Worm (Caenorhabditis elegans): Measurements from ENCODE around the gene C28H8.3.
A peak's percentile ranks its signal among the peaks of the same experiment; 100 is the strongest.

The C28H8.3 gene

DNA sequence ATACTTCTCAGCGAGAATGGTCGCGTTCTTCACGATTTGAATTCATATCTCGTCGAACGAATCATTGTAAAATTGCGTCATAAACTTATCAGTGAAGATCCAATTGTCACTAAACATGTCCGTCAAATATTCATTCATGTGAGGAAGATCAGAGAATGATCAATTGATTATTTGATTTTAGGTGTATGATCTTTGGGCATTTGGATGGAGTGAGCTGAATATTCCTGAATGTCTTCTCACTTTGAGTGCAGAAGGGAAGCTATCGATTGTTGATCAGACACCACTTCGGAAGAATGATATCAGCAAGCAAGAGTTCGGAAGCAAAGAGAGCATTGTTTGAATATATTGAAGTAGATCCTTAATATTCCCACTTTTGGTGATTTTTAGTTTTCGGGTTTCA is 34.2 kb upstream of the C28H8.3 start (continued):
- TF ChIP-seq mef-2 (tag; optimal IDR thresholded peaks at IDR 0.05) (no peak), lin-39 (tag; optimal IDR thresholded peaks at IDR 0.05) (no peak), snpc-4 (tag; optimal IDR thresholded peaks at IDR 0.05) (no peak), unc-30 (tag; optimal IDR thresholded peaks at IDR 0.05) (no peak), nhr-237 (tag; optimal IDR thresholded peaks at IDR 0.05) (no peak), nhr-84 (tag; optimal IDR thresholded peaks at IDR 0.05) (no peak), aly-2 (tag; optimal IDR thresholded peaks at IDR 0.05) (peak; percentile 65), ztf-11 (tag; optimal IDR thresholded peaks at IDR 0.05) (no peak), unc-62 (GFP tag; optimal IDR thresholded peaks at IDR 0.05) (no peak), alr-1 (tag; optimal IDR thresholded peaks at IDR 0.05; ENCODE audit: borderline replicate concordance) (no peak), xbp-1 (tag; optimal IDR thresholded peaks at IDR 0.05) (peak; percentile 16), nhr-71 (tag; optimal IDR thresholded peaks at IDR 0.05) (peak; percentile 83), blmp-1 (tag; optimal IDR thresholded peaks at IDR 0.05) (peak; percentile 39), swsn-7 (tag; optimal IDR thresholded peaks at IDR 0.05) (peak; percentile 11), nhr-85 (tag) (peak; percentile 86), mep-1 (tag; optimal IDR thresholded peaks at IDR 0.05) (no peak), fkh-8 (tag; optimal IDR thresholded peaks at IDR 0.05) (no peak), nhr-90 (tag; optimal IDR thresholded peaks at IDR 0.05; ENCODE audit: poor library complexity) (peak; percentile 85), nhr-12 (tag; optimal IDR thresholded peaks at IDR 0.05) (no peak), lir-3 (tag; optimal IDR thresholded peaks at IDR 0.05; ENCODE audit: poor library complexity) (no peak), elt-3 (tag; optimal IDR thresholded peaks at IDR 0.05) (peak in 4 of 6 experiments; percentile 7 to 51 (median 35)), ceh-90 (tag; optimal IDR thresholded peaks at IDR 0.05) (no peak), C16A3.4 (tag; optimal IDR thresholded peaks at IDR 0.05) (peak; percentile 18), lin-14 (GFP tag; optimal IDR thresholded peaks at IDR 0.05) (peak; percentile 23), nhr-11 (tag; optimal IDR thresholded peaks at IDR 0.05) (no peak), pax-3 (tag; optimal IDR thresholded peaks at IDR 0.05) (no peak), Y116A8C.19 (tag; optimal IDR thresholded peaks at IDR 0.05; ENCODE audit: borderline replicate concordance) (no peak), nhr-76 (tag; optimal IDR thresholded peaks at IDR 0.05) (no peak), nhr-77 (tag; optimal IDR thresholded peaks at IDR 0.05) (no peak), F16B12.6 (tag; optimal IDR thresholded peaks at IDR 0.05) (no peak), nhr-19 (GFP tag; conservative IDR thresholded peaks at IDR 0.05) (peak; percentile 58), pag-3 (tag; optimal IDR thresholded peaks at IDR 0.05; ENCODE audit: borderline replicate concordance, insufficient read depth) (no peak), lin-13 (GFP tag; optimal IDR thresholded peaks at IDR 0.05) (peak; percentile 46)

DNA sequence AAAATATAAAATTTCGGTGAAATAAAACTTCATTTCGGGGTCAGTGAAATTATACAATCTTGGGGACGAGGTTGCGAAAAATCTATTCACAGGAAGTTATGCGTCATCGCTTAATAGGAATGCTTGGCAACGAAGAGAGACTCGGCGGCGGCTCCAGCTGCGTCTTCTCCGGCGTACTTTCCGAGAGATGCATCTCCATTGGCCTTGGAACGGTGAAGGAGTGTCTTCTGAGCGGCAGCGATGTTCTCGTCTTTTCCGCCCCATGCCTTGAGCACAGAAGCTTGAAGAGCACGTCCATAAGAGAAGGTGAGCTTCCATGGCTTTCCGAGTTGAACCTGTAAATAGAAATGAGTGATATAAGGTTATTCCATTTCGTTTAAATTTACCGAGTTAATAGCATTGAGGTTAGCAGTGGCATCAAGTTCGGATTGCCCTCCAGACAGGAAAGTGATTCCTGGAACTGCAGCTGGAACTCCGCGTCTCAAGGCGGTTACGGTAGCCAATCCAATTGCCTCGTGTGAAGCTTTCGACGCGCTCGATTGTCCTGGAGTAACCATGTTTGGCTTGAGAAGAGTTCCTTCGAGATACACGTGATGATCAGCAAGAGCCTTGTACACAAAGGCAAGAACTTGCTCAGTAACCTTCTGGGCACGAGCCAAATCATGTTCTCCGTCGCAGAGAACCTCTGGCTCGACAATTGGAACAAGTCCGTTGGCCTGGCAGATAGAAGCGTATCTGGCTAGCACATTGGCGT is 33.7 kb upstream of the C28H8.3 start:
- TF ChIP-seq ceh-90 (tag; optimal IDR thresholded peaks at IDR 0.05) (no peak), irx-1 (tag; optimal IDR thresholded peaks at IDR 0.05) (no peak), pax-3 (tag; optimal IDR thresholded peaks at IDR 0.05) (no peak), efl-1 (optimal IDR thresholded peaks at IDR 0.05) (no peak), efl-1 (GFP tag; optimal IDR thresholded peaks at IDR 0.05 in 1 of 2) (peak in 1 of 2 experiments; percentile 77), jun-1 (tag; optimal IDR thresholded peaks at IDR 0.05) (no peak), dsc-1 (tag; optimal IDR thresholded peaks at IDR 0.05) (peak; percentile 19)

DNA sequence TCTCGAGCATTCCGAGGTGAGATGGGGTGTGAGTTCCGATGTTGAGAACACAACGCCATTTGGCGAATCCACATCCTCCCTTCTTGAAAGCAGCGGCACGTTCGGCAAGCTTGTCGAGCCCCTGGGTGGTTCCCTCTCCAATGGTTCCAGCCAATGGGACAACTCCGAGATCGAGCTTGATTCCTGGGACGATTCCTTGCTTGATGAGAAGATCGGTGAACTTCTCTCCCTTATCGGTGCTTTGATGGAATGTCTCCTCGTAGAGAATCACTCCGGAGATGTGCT is 33.1 kb upstream of the C28H8.3 start:
- TF ChIP-seq ztf-11 (tag; optimal IDR thresholded peaks at IDR 0.05) (no peak), sox-4 (tag; optimal IDR thresholded peaks at IDR 0.05) (no peak), swsn-7 (tag; optimal IDR thresholded peaks at IDR 0.05) (no peak), nhr-85 (tag) (peak; percentile 36)
